Worm (Caenorhabditis elegans) whole organism, midembryonic: ENCODE measurements around the gene C33A12.4.

ENCODE experiments used
- cog-1 ChIP-seq: sonication (generic microtip); optimal IDR thresholded peaks from 2 replicates; lab custom pipeline; 2016; ENCODE audit warnings: missing genetic modification characterization, missing compliant biosample characterization
- flt-1 ChIP-seq: fragments of 200-800 bp; sonication (Bioruptor generic); IDR thresholded peaks from 2 replicates; pipeline ENCODE4 v1.3.6; 2022; ENCODE audit warnings: missing genetic modification characterization, missing compliant biosample characterization
- klf-2 ChIP-seq: fragments of 200-800 bp; sonication (Bioruptor generic); conservative IDR thresholded peaks from 2 replicates; pipeline ENCODE4 v1.3.6; 2022; ENCODE audit warnings: missing genetic modification reagents, missing genetic modification characterization, missing compliant biosample characterization
- ztf-29 ChIP-seq: fragments of 200-800 bp; sonication (Bioruptor generic); IDR thresholded peaks from 2 replicates; pipeline ENCODE4 v1.3.6; 2022; ENCODE audit warnings: missing genetic modification reagents, missing genetic modification characterization, missing compliant biosample characterization

DNA sequence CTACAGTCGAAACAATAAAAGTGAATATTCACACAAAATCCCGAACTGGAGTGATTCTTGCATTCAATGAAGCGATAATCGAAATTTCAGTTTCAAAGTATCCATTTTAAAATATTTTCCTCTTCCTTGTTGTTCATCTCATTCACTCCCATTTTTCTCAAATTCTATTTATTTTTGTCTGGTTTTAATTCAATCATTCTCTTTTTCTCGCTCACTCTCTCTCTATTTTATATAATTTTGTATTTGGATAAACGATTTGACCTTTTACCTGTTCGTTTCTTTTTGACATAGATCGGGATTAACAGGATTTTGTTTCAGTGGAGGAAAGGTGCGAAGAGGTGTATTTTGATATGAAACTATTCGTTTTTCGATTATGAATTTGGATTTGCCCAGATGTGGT lies 35.6 kb upstream of the C33A12.4 start, which contains the start of gene T05A1.5:
- TF ChIP-seq ztf-29 (GFP tag; lab: Robert Waterston, UW) (no peak), flt-1 (GFP tag; lab: Robert Waterston, UW) (no peak), cog-1 (no peak), klf-2 (no peak)
